Worm (Caenorhabditis elegans) whole organism, L2 larva: ENCODE data around the gene F37A8.2.

Experiments
- blmp-1 ChIP-seq: sonication (generic microtip); optimal IDR thresholded peaks from 2 replicates; lab custom pipeline; 2017; ENCODE audit warnings: missing genetic modification characterization, mild to moderate bottlenecking, missing compliant biosample characterization, antibody characterized with exemption, moderate library complexity; ENCODE audit not compliant: insufficient read depth
- ceh-16 ChIP-seq: fragments of 150-350 bp; optimal IDR thresholded peaks from 2 replicates; lab custom pipeline; 2014; ENCODE audit warnings: missing biosample characterization, missing genetic modification characterization
- dmd-4 ChIP-seq: sonication (generic microtip); optimal IDR thresholded peaks from 2 replicates; lab custom pipeline; 2017; ENCODE audit warnings: missing biosample characterization, missing genetic modification characterization
- elt-3 ChIP-seq: sonication (generic microtip); optimal IDR thresholded peaks from 2 replicates; lab custom pipeline; 2017; ENCODE audit warnings: missing biosample characterization, missing genetic modification characterization
- fos-1 ChIP-seq: fragments of 150-350 bp; optimal IDR thresholded peaks from 2 replicates; lab custom pipeline; 2014; ENCODE audit warnings: missing biosample characterization, missing genetic modification characterization
- lin-13 ChIP-seq: fragments of 150-350 bp; optimal IDR thresholded peaks from 2 replicates; lab custom pipeline; 2014; ENCODE audit warnings: missing biosample characterization, missing genetic modification reagents, missing genetic modification characterization
- mab-5 ChIP-seq: fragments of 150-350 bp; optimal IDR thresholded peaks from 2 replicates; lab custom pipeline; 2014; ENCODE audit warnings: missing biosample characterization, missing genetic modification characterization
- nhr-11 ChIP-seq: fragments of 150-350 bp; optimal IDR thresholded peaks from 2 replicates; lab custom pipeline; 2014; ENCODE audit warnings: missing biosample characterization, missing genetic modification characterization
- nhr-77 ChIP-seq: fragments of 150-350 bp; optimal IDR thresholded peaks from 2 replicates; lab custom pipeline; 2014; ENCODE audit warnings: missing biosample characterization, missing genetic modification characterization
- skn-1 ChIP-seq: sonication (generic microtip); optimal IDR thresholded peaks from 2 replicates; lab custom pipeline; 2017; ENCODE audit warnings: missing biosample characterization, missing genetic modification characterization
- snpc-4 ChIP-seq: fragments of 150-350 bp; optimal IDR thresholded peaks from 2 replicates; lab custom pipeline; 2014; ENCODE audit warnings: missing biosample characterization, missing genetic modification characterization
- unc-55 ChIP-seq: fragments of 150-350 bp; sonication (generic microtip); optimal IDR thresholded peaks from 3 replicates; lab custom pipeline; 2014; ENCODE audit warnings: missing biosample characterization, missing genetic modification reagents, missing genetic modification characterization

DNA sequence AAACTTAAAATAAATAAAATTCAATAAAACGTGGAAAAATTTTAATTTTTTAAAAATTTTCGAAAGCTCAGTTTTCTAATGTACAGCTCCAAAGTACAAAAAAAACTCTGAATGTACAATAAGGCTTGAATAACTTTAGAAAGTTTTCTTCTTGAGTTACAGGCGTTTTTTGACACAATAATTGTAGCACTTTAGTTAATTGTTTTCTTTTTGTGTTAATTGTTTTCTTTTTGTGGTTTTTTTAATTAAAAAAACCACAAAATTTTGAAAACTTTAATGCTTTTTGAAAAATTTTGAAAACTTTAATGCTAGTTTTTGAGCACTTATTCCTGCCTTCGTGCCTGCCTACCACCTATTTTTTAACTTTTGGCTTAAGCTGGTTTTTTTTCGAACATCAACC lies 32.9 kb upstream of the F37A8.2 start, which contains the start of gene R10E9.2:
- no peak for TF ChIP-seq nhr-77 (tag; lab: Kevin White, UChicago)
- TF ChIP-seq dmd-4 (tag; lab: Kevin White, UChicago) = no peak
- no peak for TF ChIP-seq skn-1
- TF ChIP-seq ceh-16 (tag; lab: Kevin White, UChicago) = no peak
- no peak for TF ChIP-seq lin-13 (GFP tag; lab: Kevin White, UChicago)
- no peak for TF ChIP-seq blmp-1 (tag; lab: Kevin White, UChicago)
- no peak for TF ChIP-seq snpc-4 (tag; lab: Kevin White, UChicago)
- TF ChIP-seq nhr-11 = no peak
- TF ChIP-seq elt-3 (tag; lab: Kevin White, UChicago) = no peak
- no peak for TF ChIP-seq unc-55 (GFP tag; lab: Kevin White, UChicago)
- no peak for TF ChIP-seq fos-1 (tag; lab: Kevin White, UChicago)
- no peak for TF ChIP-seq mab-5 (tag; lab: Kevin White, UChicago)
